Worm (Caenorhabditis elegans): Measurements from ENCODE around the gene B0507.3.

DNA sequence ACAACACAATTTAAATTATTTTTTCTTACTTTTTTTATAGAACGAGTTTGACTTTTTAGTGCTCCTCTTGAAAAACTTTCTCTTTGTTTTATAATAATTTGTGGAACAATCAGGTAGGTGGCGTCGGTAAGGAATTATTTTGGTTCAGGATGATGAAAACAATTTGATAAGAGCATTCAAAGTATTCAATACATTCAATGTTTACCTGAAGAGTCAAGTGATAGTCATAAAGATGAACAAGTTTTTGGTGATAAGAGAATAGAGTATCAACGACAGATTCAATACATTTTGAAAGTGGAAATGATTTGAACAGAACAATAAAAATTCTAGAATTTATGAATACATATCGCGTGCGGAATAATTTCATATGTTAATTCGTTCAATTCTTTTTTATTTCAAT, 1.2 kb upstream of the B0507.3 start:
- TF ChIP-seq ceh-36 (tag; optimal IDR thresholded peaks at IDR 0.05) = no peak
- TF ChIP-seq flt-1 (GFP tag; IDR thresholded peaks at IDR 0.05) = no peak
- no peak for TF ChIP-seq ama-1 (optimal IDR thresholded peaks at IDR 0.05)
- no peak for TF ChIP-seq aly-1 (tag; optimal IDR thresholded peaks at IDR 0.05)
- no peak for TF ChIP-seq F13C5.2 (tag; optimal IDR thresholded peaks at IDR 0.05)
- no peak for TF ChIP-seq pes-1 (GFP tag; IDR thresholded peaks at IDR 0.05)
- no peak for TF ChIP-seq tbx-11 (GFP tag; IDR thresholded peaks at IDR 0.05)
- TF ChIP-seq sea-1 (GFP tag; conservative IDR thresholded peaks at IDR 0.05) = no peak
- TF ChIP-seq ets-7 (tag; optimal IDR thresholded peaks at IDR 0.05) = no peak
- TF ChIP-seq tra-4 (tag; optimal IDR thresholded peaks at IDR 0.05) = no peak
- TF ChIP-seq scrt-1 (GFP tag; IDR thresholded peaks at IDR 0.05) = no peak
- TF ChIP-seq tbx-37 (GFP tag; conservative IDR thresholded peaks at IDR 0.05) = no peak

Measured in whole organism, early embryonic.